Worm (Caenorhabditis elegans): ENCODE data around the gene npr-20.

npr-20 gene

DNA sequence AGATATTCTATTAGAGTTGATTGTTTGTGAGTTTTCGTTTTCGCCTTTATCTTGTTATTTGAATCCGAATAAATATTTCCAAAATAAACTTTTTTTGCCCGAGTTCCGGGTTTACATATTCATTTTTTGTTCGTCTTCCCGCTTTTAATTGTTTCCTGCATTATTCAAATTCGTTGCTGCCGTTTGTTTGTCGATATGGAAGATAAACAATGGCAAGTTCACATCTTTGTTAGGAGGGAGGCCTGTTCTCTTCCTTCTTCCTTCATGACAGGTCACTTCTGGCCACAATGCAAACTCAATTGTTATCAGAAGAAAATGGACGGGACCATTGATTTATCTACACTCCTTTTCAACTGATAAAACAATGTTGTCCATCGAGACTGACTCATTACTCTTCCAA is 24.6 kb upstream of the npr-20 start:
- TF ChIP-seq dao-5 (tag; optimal IDR thresholded peaks at IDR 0.05) = no peak
- no peak for TF ChIP-seq him-1 (tag; optimal IDR thresholded peaks at IDR 0.05)
- TF ChIP-seq W03F9.2 (tag; optimal IDR thresholded peaks at IDR 0.05) = no peak

DNA sequence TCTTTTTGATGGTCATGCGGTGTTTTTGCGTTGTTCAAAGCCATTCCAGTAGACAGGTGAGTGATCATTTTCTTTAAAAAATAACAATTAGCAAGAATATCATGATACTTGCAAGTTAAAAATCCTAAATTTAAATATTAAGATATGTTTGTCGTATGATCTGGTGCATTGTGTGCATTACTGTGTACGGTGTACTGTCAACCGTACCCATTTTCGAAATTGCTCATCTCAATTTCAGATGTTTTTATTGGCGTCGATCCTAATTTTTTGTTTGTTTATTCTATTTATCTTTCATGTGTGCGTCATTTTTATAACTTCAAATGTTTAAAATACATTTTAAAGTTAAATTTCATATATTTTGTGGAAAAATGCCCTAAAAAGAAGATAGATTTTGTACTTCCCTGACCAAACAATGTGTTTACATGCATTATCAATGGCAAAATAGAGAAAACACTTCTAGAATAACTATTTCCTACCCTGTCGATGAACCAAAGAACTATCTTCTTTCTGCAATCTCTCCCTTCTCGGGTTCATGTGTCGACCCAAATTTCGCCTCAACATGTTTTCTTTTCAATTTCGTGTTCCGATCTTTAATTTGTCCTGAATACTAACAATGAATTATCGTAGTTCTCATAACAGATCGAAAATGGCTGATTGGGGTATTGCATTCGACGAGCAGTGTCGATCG is 19.4 kb upstream of the npr-20 start, which contains the start of the genes T07D4.5 and ddx-19:
TSS of gene T07D4.5 (minus strand) at position 71 of the 688 bp plus-strand sequence.
TSS of gene ddx-19 (plus strand) at position 638 of the 688 bp plus-strand sequence.
- no peak for TF ChIP-seq dao-5 (tag; optimal IDR thresholded peaks at IDR 0.05)
- peak; percentile 28 for TF ChIP-seq W03F9.2 (tag; optimal IDR thresholded peaks at IDR 0.05)

DNA sequence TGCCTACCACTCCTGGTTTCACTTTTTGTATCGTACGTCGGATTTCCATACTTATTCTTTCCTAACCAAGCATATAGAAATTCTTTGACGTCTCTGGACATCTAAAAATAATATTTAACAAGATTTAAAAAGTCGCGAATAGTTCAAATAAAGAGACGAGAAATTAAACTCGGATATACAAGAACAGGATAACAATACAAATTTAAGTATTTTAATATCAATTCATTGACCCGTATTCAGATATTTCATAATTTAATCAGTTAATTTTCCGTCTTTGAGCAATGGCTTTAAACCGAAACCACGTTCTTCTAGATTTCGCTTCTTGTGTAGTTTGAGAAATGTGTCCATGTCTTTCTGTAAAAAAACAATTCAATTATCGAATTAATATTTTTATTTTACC is 18.6 kb upstream of the npr-20 start, which contains the start of gene rha-1:
TSS of gene rha-1 (minus strand) at position 101 of the 400 bp plus-strand sequence.
- TF ChIP-seq him-1 (tag; optimal IDR thresholded peaks at IDR 0.05) (no peak), dao-5 (tag; optimal IDR thresholded peaks at IDR 0.05) (no peak), W03F9.2 (tag; optimal IDR thresholded peaks at IDR 0.05) (no peak)

DNA sequence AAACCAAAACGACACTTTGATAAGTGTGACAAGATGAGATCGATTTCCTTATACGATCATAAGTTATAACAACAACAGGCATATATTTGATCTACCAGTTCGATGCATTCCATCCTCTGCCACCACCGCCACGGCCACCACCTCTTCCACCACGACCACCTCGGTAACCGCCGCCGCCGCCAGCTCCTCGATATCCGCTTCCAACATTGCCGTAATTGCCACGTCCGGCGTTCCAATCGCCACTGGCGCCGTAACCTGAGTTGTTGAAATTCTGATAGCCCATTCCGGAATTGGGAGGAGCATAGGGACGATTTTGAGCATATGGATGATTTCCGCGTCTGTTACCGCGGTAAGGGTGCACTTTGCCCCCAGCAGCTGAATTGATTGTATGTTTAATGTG is 13.6 kb upstream of the npr-20 start:
- TF ChIP-seq him-1 (tag; optimal IDR thresholded peaks at IDR 0.05) (no peak), dao-5 (tag; optimal IDR thresholded peaks at IDR 0.05) (no peak), W03F9.2 (tag; optimal IDR thresholded peaks at IDR 0.05) (no peak)

DNA sequence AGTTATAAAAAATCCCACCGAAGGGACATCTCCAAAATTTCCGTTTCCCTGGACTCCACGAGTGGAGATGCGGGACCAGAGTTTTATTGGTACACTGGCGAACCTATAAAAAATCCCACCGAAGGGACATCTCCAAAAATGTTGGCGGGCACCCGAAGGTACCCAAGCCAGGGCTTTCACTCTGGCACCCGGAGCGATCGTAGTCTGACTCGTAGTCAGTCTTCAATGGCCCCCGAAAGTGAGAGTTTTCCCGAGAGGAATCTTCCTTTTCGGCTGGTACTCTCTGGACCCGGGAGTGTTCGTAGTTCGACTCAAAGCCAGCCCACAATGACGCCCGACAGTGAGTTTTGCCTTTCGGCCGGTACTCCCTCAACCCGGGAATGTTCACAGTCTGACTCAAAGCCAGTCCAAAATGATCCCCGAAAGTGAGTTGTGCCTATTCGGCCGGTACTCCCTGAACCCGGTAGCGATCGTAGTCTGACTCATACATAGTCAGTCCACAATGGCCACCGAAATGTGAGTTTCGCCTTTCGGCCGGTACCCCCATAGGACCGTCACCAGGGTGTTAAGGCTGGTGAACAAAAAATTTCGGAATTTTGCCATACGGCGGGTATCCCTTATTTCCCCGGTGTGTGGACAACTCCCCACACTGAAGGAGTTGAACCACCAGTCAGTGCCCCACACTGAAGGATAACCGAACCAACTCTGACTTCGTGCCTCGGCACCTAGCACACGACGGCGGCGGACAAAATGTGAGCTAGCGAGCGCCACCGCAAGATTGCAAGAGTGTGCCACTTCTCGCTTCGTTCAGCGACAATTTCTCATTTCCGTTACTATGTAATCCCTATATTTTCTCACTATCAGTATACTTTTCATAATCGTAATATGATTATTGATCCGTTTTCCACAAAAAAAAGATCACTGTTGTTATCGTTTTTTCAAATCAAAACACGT is 12.3 kb upstream of the npr-20 start:
- no peak for TF ChIP-seq W03F9.2 (tag; optimal IDR thresholded peaks at IDR 0.05)
- no peak for TF ChIP-seq dao-5 (tag; optimal IDR thresholded peaks at IDR 0.05)
- TF ChIP-seq him-1 (tag; optimal IDR thresholded peaks at IDR 0.05) = no peak

DNA sequence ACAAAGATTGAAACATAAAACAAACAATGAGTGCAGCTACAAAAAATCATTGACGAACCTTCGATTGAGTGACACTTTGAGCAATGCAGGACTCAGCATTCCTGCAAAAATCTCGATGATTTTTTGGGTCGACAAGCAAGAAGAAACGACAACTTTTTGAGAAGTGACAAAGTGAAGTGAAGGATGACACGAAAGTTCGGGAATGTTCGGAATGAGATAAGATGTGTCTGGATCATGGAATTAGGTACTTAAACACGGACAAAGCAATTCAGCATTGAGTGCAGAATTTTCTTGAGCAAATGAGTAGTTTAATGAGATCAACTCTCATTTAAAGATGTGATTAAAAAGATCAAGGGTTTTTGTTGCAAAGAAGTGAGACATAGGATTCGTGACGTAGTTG is 8.9 kb upstream of the npr-20 start, which contains the start of gene T07D4.2:
TSS of gene T07D4.2 (minus strand) at position 101 of the 400 bp plus-strand sequence.
- TF ChIP-seq him-1 (tag; optimal IDR thresholded peaks at IDR 0.05) = no peak
- no peak for TF ChIP-seq dao-5 (tag; optimal IDR thresholded peaks at IDR 0.05)
- no peak for TF ChIP-seq W03F9.2 (tag; optimal IDR thresholded peaks at IDR 0.05)

DNA sequence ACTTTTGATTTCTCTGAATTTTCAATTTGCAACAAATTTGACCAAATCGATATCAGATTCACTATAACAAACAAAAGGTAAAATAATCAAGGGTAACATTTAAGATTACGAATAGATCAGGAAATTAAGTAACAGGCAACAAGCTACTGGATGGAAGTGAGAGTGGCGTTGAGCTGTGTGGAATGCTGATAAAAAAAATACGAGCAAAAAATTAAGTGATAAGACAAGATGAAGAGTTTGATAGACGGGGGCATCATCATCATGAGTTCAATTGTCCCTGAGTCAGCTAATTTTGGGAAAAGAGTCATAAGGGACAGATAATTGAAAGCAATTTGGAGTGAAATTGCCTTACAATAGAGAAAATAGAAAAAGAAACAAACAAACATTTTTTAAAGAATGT is 1.9 kb upstream of the npr-20 start:
- TF ChIP-seq dao-5 (tag; optimal IDR thresholded peaks at IDR 0.05) (no peak), him-1 (tag; optimal IDR thresholded peaks at IDR 0.05) (no peak), W03F9.2 (tag; optimal IDR thresholded peaks at IDR 0.05) (no peak)

DNA sequence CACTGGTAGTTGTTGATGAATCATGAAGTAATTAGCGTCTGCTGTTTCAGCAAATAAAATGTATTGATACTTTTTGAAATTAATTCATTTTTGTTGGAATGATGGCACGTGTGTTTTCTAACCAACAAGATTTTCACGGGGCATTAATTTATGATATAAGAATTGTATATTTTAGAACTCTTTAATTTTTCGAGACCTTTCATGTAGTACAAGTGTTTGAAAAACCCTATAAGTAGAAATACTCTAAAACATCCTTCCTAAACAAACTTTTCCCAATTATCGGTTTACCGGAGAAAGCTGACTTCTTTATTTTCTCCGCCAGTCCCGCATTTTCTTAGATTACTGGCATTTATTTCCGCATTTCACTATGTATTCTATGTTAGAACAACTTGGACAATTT is 5.4 kb downstream of the npr-20 start, which contains the start of gene snb-6:
TSS of gene snb-6 (minus strand) at position 101 of the 400 bp plus-strand sequence.
- TF ChIP-seq dao-5 (tag; optimal IDR thresholded peaks at IDR 0.05) = no peak
- no peak for TF ChIP-seq him-1 (tag; optimal IDR thresholded peaks at IDR 0.05)
- no peak for TF ChIP-seq W03F9.2 (tag; optimal IDR thresholded peaks at IDR 0.05)

DNA sequence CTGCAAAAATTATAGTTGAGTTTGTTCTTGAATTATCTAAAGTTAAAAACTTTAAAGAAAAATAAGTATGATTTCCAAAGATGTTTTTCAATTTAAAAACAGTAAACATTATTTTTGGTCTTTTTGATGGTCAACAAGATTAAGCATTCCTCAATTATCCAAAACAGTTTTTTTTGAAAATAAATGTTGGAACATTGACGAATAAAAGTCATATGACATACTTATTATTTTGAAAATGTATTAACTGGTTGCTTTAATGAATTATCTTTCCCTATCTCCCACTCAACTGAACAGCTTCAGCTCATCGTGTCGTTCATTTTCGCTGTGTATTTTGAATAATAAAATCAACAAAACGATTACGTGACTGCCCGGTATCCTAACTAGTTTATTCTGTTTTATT is 7.9 kb downstream of the npr-20 start:
- no peak for TF ChIP-seq W03F9.2 (tag; optimal IDR thresholded peaks at IDR 0.05)
- no peak for TF ChIP-seq dao-5 (tag; optimal IDR thresholded peaks at IDR 0.05)
- no peak for TF ChIP-seq him-1 (tag; optimal IDR thresholded peaks at IDR 0.05)

DNA sequence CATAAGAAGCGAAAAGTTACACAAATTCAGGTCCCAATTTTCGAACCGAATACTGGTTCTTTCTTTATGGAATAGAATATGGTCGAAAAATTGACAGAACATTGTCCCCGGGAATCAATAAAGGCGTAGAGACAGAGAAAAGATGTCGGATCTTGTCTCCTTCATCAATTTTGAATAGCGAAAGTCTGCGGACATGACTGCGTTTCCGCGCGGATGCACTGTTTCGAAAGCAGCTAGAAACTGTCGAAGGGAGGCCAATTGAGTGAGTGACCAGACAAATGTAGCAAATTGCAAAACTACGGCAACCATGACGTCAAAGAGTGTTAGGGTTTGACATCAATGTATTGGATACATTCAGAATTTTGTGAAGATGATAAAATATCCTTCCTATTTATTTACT is 8.5 kb downstream of the npr-20 start:
- no peak for TF ChIP-seq him-1 (tag; optimal IDR thresholded peaks at IDR 0.05)
- no peak for TF ChIP-seq W03F9.2 (tag; optimal IDR thresholded peaks at IDR 0.05)
- TF ChIP-seq dao-5 (tag; optimal IDR thresholded peaks at IDR 0.05) = no peak

DNA sequence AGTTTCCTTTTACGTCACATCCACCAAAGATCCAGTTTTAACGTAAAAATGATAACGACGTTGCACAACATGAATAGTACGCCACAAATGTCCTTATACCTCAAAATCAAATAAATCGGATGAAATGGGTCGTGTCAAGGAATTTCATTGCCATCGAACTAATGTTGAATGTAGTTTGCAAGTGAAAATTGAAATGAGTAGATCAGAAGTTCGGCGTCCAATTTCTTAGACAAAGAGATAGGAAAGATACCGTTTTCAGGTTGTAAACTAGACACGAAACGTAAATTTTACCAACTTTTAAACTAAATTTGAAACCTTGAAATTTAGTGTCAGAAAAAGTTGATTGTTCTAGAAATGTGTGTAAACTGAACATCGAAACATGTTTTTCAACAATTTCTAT is 10.1 kb downstream of the npr-20 start:
- TF ChIP-seq him-1 (tag; optimal IDR thresholded peaks at IDR 0.05) = no peak
- no peak for TF ChIP-seq W03F9.2 (tag; optimal IDR thresholded peaks at IDR 0.05)
- no peak for TF ChIP-seq dao-5 (tag; optimal IDR thresholded peaks at IDR 0.05)

DNA sequence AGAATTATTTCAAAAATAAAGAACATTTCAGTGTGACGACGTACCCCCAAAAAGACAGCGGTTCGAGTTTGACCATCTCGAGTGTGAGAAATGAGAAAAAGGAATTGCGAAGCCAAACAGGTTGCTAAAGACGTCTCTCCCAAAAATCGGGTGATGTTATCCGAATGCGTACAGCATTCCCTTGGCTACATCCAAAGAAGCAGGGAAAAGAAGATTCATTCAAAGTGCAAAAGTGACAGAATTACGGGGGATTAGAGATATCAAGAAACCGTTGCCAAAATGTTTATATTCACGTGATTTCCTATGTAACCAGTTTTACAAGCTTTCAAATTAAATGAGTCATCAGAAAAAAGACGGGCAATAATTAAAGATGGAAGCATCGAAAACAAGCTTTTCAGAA is 11.0 kb downstream of the npr-20 start:
- no peak for TF ChIP-seq W03F9.2 (tag; optimal IDR thresholded peaks at IDR 0.05)
- no peak for TF ChIP-seq him-1 (tag; optimal IDR thresholded peaks at IDR 0.05)
- TF ChIP-seq dao-5 (tag; optimal IDR thresholded peaks at IDR 0.05) = no peak

DNA sequence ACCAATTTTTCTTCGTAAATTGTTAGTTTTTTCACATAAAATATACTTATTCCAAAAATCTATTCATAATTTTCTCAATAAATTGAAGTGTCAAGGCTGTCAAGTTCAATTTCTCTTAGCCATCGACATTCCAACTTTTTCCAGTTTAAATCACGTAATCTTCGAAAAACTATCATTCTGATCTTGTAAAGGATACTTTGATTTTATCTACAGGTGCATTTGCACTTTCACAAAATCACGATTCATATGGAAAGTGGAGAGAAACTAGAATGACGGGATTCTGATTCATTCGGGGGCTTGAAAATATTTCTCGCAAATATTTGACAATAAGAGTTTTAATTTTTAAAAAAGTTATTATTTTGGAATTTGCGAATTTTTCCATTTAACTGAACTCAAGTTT is 11.7 kb downstream of the npr-20 start:
- TF ChIP-seq W03F9.2 (tag; optimal IDR thresholded peaks at IDR 0.05) = no peak
- no peak for TF ChIP-seq dao-5 (tag; optimal IDR thresholded peaks at IDR 0.05)
- no peak for TF ChIP-seq him-1 (tag; optimal IDR thresholded peaks at IDR 0.05)
